Fruit fly (Drosophila melanogaster) whole organism, embryonic: ENCODE measurements around the gene Cdc7.

Experiments
- Ada2b ChIP-seq: fragments of 200-800 bp; sonication (Bioruptor generic); IDR thresholded peaks from 2 replicates; pipeline ENCODE4 v1.3.6; 2022; ENCODE audit warnings: missing biosample characterization, missing genetic modification characterization
- B-H2 ChIP-seq: fragments of 200-800 bp; sonication (Bioruptor generic); optimal IDR thresholded peaks from 2 replicates; lab custom pipeline; 2018; ENCODE audit warnings: missing biosample characterization, mild to moderate bottlenecking, missing genetic modification characterization
- CG10147 ChIP-seq: fragments of 200-800 bp; sonication (Bioruptor generic); optimal IDR thresholded peaks from 2 replicates; lab custom pipeline; 2019; ENCODE audit warnings: missing biosample characterization, mild to moderate bottlenecking, missing genetic modification characterization, moderate library complexity
- CG10209 ChIP-seq: fragments of 200-800 bp; sonication (Bioruptor generic); optimal IDR thresholded peaks from 3 replicates; lab custom pipeline; 2017; ENCODE audit warnings: missing biosample characterization, mild to moderate bottlenecking, missing genetic modification characterization, missing genetic modification reagents
- CG10979 ChIP-seq: fragments of 200-800 bp; sonication (Bioruptor generic); optimal IDR thresholded peaks from 2 replicates; lab custom pipeline; 2018; ENCODE audit warnings: missing biosample characterization, mild to moderate bottlenecking, missing genetic modification characterization, moderate library complexity
- CG11085 ChIP-seq: fragments of 200-800 bp; sonication (Bioruptor generic); IDR thresholded peaks from 2 replicates; pipeline ENCODE4 v1.3.6; 2022; ENCODE audit warnings: missing biosample characterization, missing genetic modification characterization
- CG11398 ChIP-seq: fragments of 200-800 bp; sonication (Bioruptor generic); optimal IDR thresholded peaks from 2 replicates; lab custom pipeline; 2016; ENCODE audit warnings: missing biosample characterization, missing genetic modification characterization
- CG12071 ChIP-seq: fragments of 200-800 bp; sonication (Bioruptor generic); optimal IDR thresholded peaks from 3 replicates; lab custom pipeline; 2018; ENCODE audit warnings: missing biosample characterization, mild to moderate bottlenecking, missing genetic modification characterization
- CG12942 ChIP-seq: fragments of 200-800 bp; sonication (Bioruptor generic); optimal IDR thresholded peaks from 3 replicates; lab custom pipeline; 2016; ENCODE audit warnings: missing biosample characterization, missing genetic modification characterization
- CG13894 ChIP-seq: fragments of 200-800 bp; sonication (Bioruptor generic); optimal IDR thresholded peaks from 3 replicates; lab custom pipeline; 2018; ENCODE audit warnings: missing biosample characterization, mild to moderate bottlenecking, missing genetic modification characterization, moderate library complexity
- CG14050 ChIP-seq: fragments of 200-800 bp; sonication (Bioruptor generic); IDR thresholded peaks from 3 replicates; pipeline ENCODE4 v1.3.6; 2022; ENCODE audit warnings: missing biosample characterization, missing genetic modification characterization
- CG14710 ChIP-seq: fragments of 200-800 bp; sonication (Bioruptor generic); optimal IDR thresholded peaks from 3 replicates; lab custom pipeline; 2019; ENCODE audit warnings: missing biosample characterization, mild to moderate bottlenecking, missing genetic modification characterization, moderate library complexity
- CG15514 ChIP-seq: fragments of 200-800 bp; sonication (Bioruptor generic); optimal IDR thresholded peaks from 3 replicates; lab custom pipeline; 2017; ENCODE audit warnings: missing biosample characterization, missing genetic modification characterization, mild to moderate bottlenecking, moderate library complexity, missing genetic modification reagents
- CG16815 ChIP-seq: fragments of 200-800 bp; sonication (Bioruptor generic); optimal IDR thresholded peaks from 3 replicates; lab custom pipeline; 2017; ENCODE audit warnings: missing biosample characterization, mild to moderate bottlenecking, missing genetic modification characterization
- CG16863 ChIP-seq: fragments of 200-800 bp; sonication (Bioruptor generic); optimal IDR thresholded peaks from 3 replicates; lab custom pipeline; 2016; ENCODE audit warnings: missing biosample characterization, missing genetic modification characterization
- CG2199 ChIP-seq: fragments of 200-800 bp; sonication (Bioruptor generic); IDR thresholded peaks from 3 replicates; pipeline ENCODE4 v1.3.6; 2022; ENCODE audit warnings: missing biosample characterization, missing genetic modification characterization
- CG2712 ChIP-seq: fragments of 200-800 bp; optimal IDR thresholded peaks from 3 replicates; lab custom pipeline; 2019; ENCODE audit warnings: missing biosample characterization, mild to moderate bottlenecking, missing genetic modification characterization, moderate library complexity
- CG2889 ChIP-seq: fragments of 200-800 bp; sonication (Bioruptor generic); IDR thresholded peaks from 3 replicates; pipeline ENCODE4 v1.3.6; 2022; ENCODE audit warnings: missing biosample characterization, missing genetic modification characterization
- CG3281 ChIP-seq: fragments of 200-800 bp; sonication (Bioruptor generic); optimal IDR thresholded peaks from 3 replicates; lab custom pipeline; 2017; ENCODE audit warnings: missing biosample characterization, mild to moderate bottlenecking, missing genetic modification characterization
- CG34422 ChIP-seq: fragments of 200-800 bp; sonication (Bioruptor generic); IDR thresholded peaks from 3 replicates; pipeline ENCODE4 v1.3.6; 2022; ENCODE audit warnings: missing biosample characterization, missing genetic modification characterization
- CG42726 ChIP-seq: fragments of 200-800 bp; sonication (Bioruptor generic); IDR thresholded peaks from 2 replicates; pipeline ENCODE4 v1.3.6; 2022; ENCODE audit warnings: missing biosample characterization, missing genetic modification characterization; ENCODE audit not compliant: partially characterized antibody
- CG5245 ChIP-seq: fragments of 200-800 bp; sonication (Bioruptor generic); optimal IDR thresholded peaks from 3 replicates; lab custom pipeline; 2016; ENCODE audit warnings: missing biosample characterization, missing genetic modification characterization
- CG6272 ChIP-seq: fragments of 200-800 bp; sonication (Bioruptor generic); IDR thresholded peaks from 2 replicates; pipeline ENCODE4 v1.3.6; 2022; ENCODE audit warnings: missing biosample characterization, missing genetic modification characterization
- CG6791 ChIP-seq: fragments of 200-800 bp; sonication (Bioruptor generic); IDR thresholded peaks from 3 replicates; pipeline ENCODE4 v1.3.6; 2022; ENCODE audit warnings: missing biosample characterization, missing genetic modification characterization; ENCODE audit not compliant: partially characterized antibody
- CG7357 ChIP-seq: fragments of 200-800 bp; sonication (Bioruptor generic); IDR thresholded peaks from 3 replicates; pipeline ENCODE4 v1.3.6; 2022; ENCODE audit warnings: missing biosample characterization, missing genetic modification characterization
- CG7786 ChIP-seq: fragments of 200-800 bp; sonication (Bioruptor generic); optimal IDR thresholded peaks from 2 replicates; lab custom pipeline; 2016; ENCODE audit warnings: missing biosample characterization, missing genetic modification characterization
- CG8765 ChIP-seq: fragments of 200-800 bp; sonication (Bioruptor generic); IDR thresholded peaks from 2 replicates; pipeline ENCODE4 v1.3.6; 2022; ENCODE audit warnings: missing biosample characterization, missing genetic modification characterization
- CG9876 ChIP-seq: fragments of 200-800 bp; sonication (Bioruptor generic); optimal IDR thresholded peaks from 2 replicates; lab custom pipeline; 2016; ENCODE audit warnings: missing biosample characterization, missing genetic modification characterization
- Dfd ChIP-seq, 2 experiments: fragments of >200 bp; optimal IDR thresholded peaks; 2 replicates each; lab custom pipeline; 2017; ENCODE audit warnings: missing biosample characterization in 2 of 2, missing genetic modification characterization in 2 of 2
- Drgx ChIP-seq: fragments of 200-800 bp; sonication (Bioruptor generic); IDR thresholded peaks from 2 replicates; pipeline ENCODE4 v1.3.6; 2022; ENCODE audit warnings: missing biosample characterization, missing genetic modification characterization
- Hey ChIP-seq: fragments of 200-800 bp; sonication (Bioruptor generic); optimal IDR thresholded peaks from 3 replicates; lab custom pipeline; 2018; ENCODE audit warnings: missing biosample characterization, mild to moderate bottlenecking, missing genetic modification characterization
- HmgZ ChIP-seq: fragments of 200-800 bp; sonication (Bioruptor generic); optimal IDR thresholded peaks from 2 replicates; lab custom pipeline; 2018; ENCODE audit warnings: missing biosample characterization, mild to moderate bottlenecking, missing genetic modification characterization
- Mad ChIP-seq: fragments of 200-800 bp; sonication (Bioruptor generic); optimal IDR thresholded peaks from 2 replicates; lab custom pipeline; 2016; ENCODE audit warnings: missing biosample characterization, missing genetic modification characterization
- Meics ChIP-seq: fragments of 200-800 bp; sonication (Bioruptor generic); optimal IDR thresholded peaks from 2 replicates; lab custom pipeline; 2017; ENCODE audit warnings: missing biosample characterization, mild to moderate bottlenecking, missing genetic modification characterization
- Myb ChIP-seq: fragments of 200-800 bp; sonication (Bioruptor generic); optimal IDR thresholded peaks from 2 replicates; lab custom pipeline; 2016; ENCODE audit warnings: missing biosample characterization, missing genetic modification characterization
- NfI ChIP-seq: fragments of 200-800 bp; sonication (Bioruptor generic); optimal IDR thresholded peaks from 3 replicates; lab custom pipeline; 2018; ENCODE audit warnings: missing biosample characterization, mild to moderate bottlenecking, missing genetic modification characterization, moderate library complexity
- Sry-δ ChIP-seq: fragments of 200-800 bp; sonication (Bioruptor generic); optimal IDR thresholded peaks from 2 replicates; lab custom pipeline; 2016; ENCODE audit warnings: missing biosample characterization, missing genetic modification characterization
- bcd ChIP-seq: fragments of 200-800 bp; sonication (Bioruptor generic); optimal IDR thresholded peaks from 2 replicates; lab custom pipeline; 2017; ENCODE audit warnings: missing biosample characterization, mild to moderate bottlenecking, missing genetic modification characterization
- dpn ChIP-seq, 2 experiments: fragments of 200-800 bp; sonication (Bioruptor generic); optimal IDR thresholded peaks; 3 replicates each; lab custom pipeline; 2016; ENCODE audit warnings: missing biosample characterization in 2 of 2, missing genetic modification characterization in 2 of 2
- exex ChIP-seq: fragments of 200-800 bp; sonication (Bioruptor generic); optimal IDR thresholded peaks from 4 replicates; lab custom pipeline; 2018; ENCODE audit warnings: missing biosample characterization, mild to moderate bottlenecking, missing genetic modification characterization, moderate library complexity
- eyg ChIP-seq: fragments of 200-800 bp; sonication (Bioruptor generic); optimal IDR thresholded peaks from 3 replicates; lab custom pipeline; 2016; ENCODE audit warnings: missing biosample characterization, missing genetic modification characterization
- gsb ChIP-seq: fragments of 200-800 bp; sonication (Bioruptor generic); IDR thresholded peaks from 2 replicates; pipeline ENCODE4 v1.3.6; 2022; ENCODE audit warnings: missing biosample characterization, missing genetic modification characterization
- gsb-n ChIP-seq: fragments of 200-800 bp; sonication (Bioruptor generic); optimal IDR thresholded peaks from 3 replicates; lab custom pipeline; 2018; ENCODE audit warnings: missing biosample characterization, mild to moderate bottlenecking, missing genetic modification characterization
- jing ChIP-seq: fragments of 200-800 bp; sonication (Bioruptor generic); optimal IDR thresholded peaks from 2 replicates; lab custom pipeline; 2018; ENCODE audit warnings: missing biosample characterization, mild to moderate bottlenecking, missing genetic modification characterization
- odd ChIP-seq: fragments of 200-800 bp; sonication (Bioruptor generic); optimal IDR thresholded peaks from 2 replicates; lab custom pipeline; 2017; ENCODE audit warnings: missing biosample characterization, mild to moderate bottlenecking, missing genetic modification characterization
- pfk ChIP-seq: fragments of 200-800 bp; sonication (Bioruptor generic); optimal IDR thresholded peaks from 2 replicates; lab custom pipeline; 2018; ENCODE audit warnings: missing biosample characterization, mild to moderate bottlenecking, missing genetic modification characterization, moderate library complexity
- pzg ChIP-seq: fragments of 200-800 bp; sonication (Bioruptor generic); optimal IDR thresholded peaks from 3 replicates; lab custom pipeline; 2018; ENCODE audit warnings: missing biosample characterization, mild to moderate bottlenecking, missing genetic modification characterization, moderate library complexity
- shn ChIP-seq: fragments of 200-800 bp; sonication (Bioruptor generic); optimal IDR thresholded peaks from 3 replicates; lab custom pipeline; 2016; ENCODE audit warnings: missing biosample characterization, missing genetic modification characterization
- sna ChIP-seq: fragments of 200-800 bp; sonication (Bioruptor generic); IDR thresholded peaks from 2 replicates; pipeline ENCODE4 v1.3.6; 2022; ENCODE audit warnings: missing biosample characterization, missing genetic modification characterization; ENCODE audit not compliant: partially characterized antibody
- tap ChIP-seq: fragments of 200-800 bp; optimal IDR thresholded peaks from 3 replicates; lab custom pipeline; 2019; ENCODE audit warnings: missing biosample characterization, mild to moderate bottlenecking, missing genetic modification characterization, moderate library complexity
- trh ChIP-seq: fragments of 200-800 bp; sonication (Bioruptor generic); optimal IDR thresholded peaks from 2 replicates; lab custom pipeline; 2016; ENCODE audit warnings: missing biosample characterization, missing genetic modification characterization
- zfh1 ChIP-seq: fragments of 200-800 bp; sonication (Bioruptor generic); IDR thresholded peaks from 3 replicates; pipeline ENCODE4 v1.3.6; 2022; ENCODE audit warnings: missing biosample characterization, missing genetic modification characterization

The Cdc7 gene

DNA sequence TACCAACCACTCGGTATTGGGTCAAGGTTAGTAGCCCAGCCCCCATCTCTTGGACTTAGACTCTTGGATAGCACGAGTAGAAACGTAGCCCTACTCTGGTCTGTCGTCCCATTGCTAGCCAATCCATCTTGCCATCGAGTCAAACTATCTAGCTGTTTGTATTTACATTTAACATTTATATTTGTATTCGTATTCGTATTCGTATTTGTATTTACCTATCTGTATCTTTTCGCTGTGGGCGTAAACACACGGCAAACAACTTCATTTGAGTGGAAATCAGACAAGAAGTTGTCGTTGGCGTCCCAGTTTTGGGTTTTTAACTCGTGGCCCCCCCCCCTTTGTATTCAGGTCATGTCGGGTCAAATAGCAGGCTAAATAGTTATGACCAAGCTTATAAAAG is 40.1 kb upstream of the Cdc7 start (continued):
- TF ChIP-seq sna (GFP tag; lab: Robert Waterston, UW) (no peak), gsb (GFP tag; lab: Robert Waterston, UW) (no peak), pfk (no peak), CG5245 (GFP tag; lab: Kevin White, UChicago) (no peak), shn (no peak), CG2889 (no peak), zfh1 (GFP tag; lab: Robert Waterston, UW) (no peak), CG14710 (tag; lab: Kevin White, UChicago) (peak; percentile 39), CG9876 (GFP tag; lab: Kevin White, UChicago) (no peak), Hey (tag; lab: Kevin White, UChicago) (peak; percentile 54), CG11085 (GFP tag; lab: Robert Waterston, UW) (no peak), exex (peak; percentile 23), CG8765 (no peak), CG6272 (no peak), CG16815 (no peak), CG15514 (GFP tag; lab: Kevin White, UChicago) (peak; percentile 45), CG13894 (no peak), Ada2b (GFP tag; lab: Robert Waterston, UW) (no peak), CG2712 (peak; percentile 33), bcd (GFP tag; lab: Kevin White, UChicago) (no peak), Mad (no peak), B-H2 (GFP tag; lab: Kevin White, UChicago) (peak; percentile 11), pzg (no peak), CG34422 (GFP tag; lab: Robert Waterston, UW) (no peak), jing (GFP tag; lab: Kevin White, UChicago) (no peak), CG7786 (GFP tag; lab: Kevin White, UChicago) (no peak), odd (GFP tag; lab: Kevin White, UChicago) (peak; percentile 65), dpn (GFP tag; optimal IDR thresholded peaks at IDR 0.05; lab: Kevin White, UChicago) (no peak), CG6791 (GFP tag; lab: Robert Waterston, UW) (no peak), Drgx (GFP tag; lab: Robert Waterston, UW) (no peak), CG11398 (peak; percentile 14), CG10209 (GFP tag; lab: Kevin White, UChicago) (peak; percentile 61), CG10979 (peak; percentile 7), Dfd (GFP tag; optimal IDR thresholded peaks at IDR 0.05; lab: Kevin White, UChicago) (no peak), Sry-δ (GFP tag; lab: Kevin White, UChicago) (no peak), CG3281 (GFP tag; lab: Kevin White, UChicago) (peak; percentile 47), Meics (GFP tag; lab: Kevin White, UChicago) (peak; percentile 50), HmgZ (tag; lab: Kevin White, UChicago) (peak; percentile 44), CG12071 (GFP tag; lab: Kevin White, UChicago) (peak; percentile 68), CG42726 (no peak), tap (tag; lab: Kevin White, UChicago) (no peak), NfI (GFP tag; lab: Kevin White, UChicago) (no peak), gsb-n (tag; lab: Kevin White, UChicago) (peak; percentile 59), trh (no peak), CG16863 (no peak), CG14050 (no peak), CG12942 (GFP tag; lab: Kevin White, UChicago) (peak; percentile 19), CG2199 (GFP tag; lab: Robert Waterston, UW) (no peak), eyg (GFP tag; lab: Kevin White, UChicago) (no peak), CG7357 (GFP tag; lab: Robert Waterston, UW) (no peak), Myb (GFP tag; lab: Kevin White, UChicago) (no peak), CG10147 (GFP tag; lab: Kevin White, UChicago) (no peak)
